Fruit fly (Drosophila melanogaster): ENCODE data around the gene CG15537.

DNA sequence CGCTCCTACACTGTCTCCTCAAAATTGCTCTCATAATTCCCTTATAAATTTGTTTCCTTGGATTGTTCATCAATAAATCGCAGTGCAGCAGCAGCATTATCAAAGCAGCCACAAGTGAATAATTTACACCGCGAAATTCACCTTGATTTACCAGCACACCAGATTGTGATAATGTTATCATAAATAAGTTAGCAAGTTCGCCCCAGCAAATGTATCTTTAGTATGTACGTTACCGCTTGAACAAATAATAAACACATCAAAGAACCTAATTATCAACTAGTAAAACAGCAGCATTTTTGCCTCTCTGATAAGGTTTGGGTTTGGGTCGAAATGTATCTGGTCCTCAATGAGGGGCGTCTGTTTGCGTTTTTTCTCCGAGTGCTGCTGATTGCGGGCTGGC is 53.1 kb downstream of the CG15537 start:
- no peak for TF ChIP-seq CG3032 (tag; optimal IDR thresholded peaks at IDR 0.05)
- TF ChIP-seq CG16779 (tag; optimal IDR thresholded peaks at IDR 0.05): no peak
- no peak for TF ChIP-seq Ets96B (tag; optimal IDR thresholded peaks at IDR 0.05)
- no peak for TF ChIP-seq fd59A (GFP tag; optimal IDR thresholded peaks at IDR 0.05)
- TF ChIP-seq CG8632 (GFP tag; optimal IDR thresholded peaks at IDR 0.05): no peak
- TF ChIP-seq CG8319 (GFP tag; optimal IDR thresholded peaks at IDR 0.05): no peak

Data from whole organism, prepupa.